Fruit fly (Drosophila melanogaster) S2 (cell line): Measurements from ENCODE around the gene Rga.

Experiments used
- CG8478 ChIP-seq: fragments of >200 bp; optimal IDR thresholded peaks from 2 replicates; lab custom pipeline; 2018
- CTCF ChIP-seq, 2 experiments: fragments of >200 bp; optimal IDR thresholded peaks; 2 replicates each; lab custom pipeline; 2018

dm6 chr3R:5622406-5622752, 9.5 kb upstream of the Rga start:
- TF ChIP-seq CTCF (optimal IDR thresholded peaks at IDR 0.05; lab: Kevin White, UChicago): no peak
- TF ChIP-seq CG8478: no peak
